Worm (Caenorhabditis elegans): ENCODE results near the gene vps-18.

The vps-18 gene

DNA sequence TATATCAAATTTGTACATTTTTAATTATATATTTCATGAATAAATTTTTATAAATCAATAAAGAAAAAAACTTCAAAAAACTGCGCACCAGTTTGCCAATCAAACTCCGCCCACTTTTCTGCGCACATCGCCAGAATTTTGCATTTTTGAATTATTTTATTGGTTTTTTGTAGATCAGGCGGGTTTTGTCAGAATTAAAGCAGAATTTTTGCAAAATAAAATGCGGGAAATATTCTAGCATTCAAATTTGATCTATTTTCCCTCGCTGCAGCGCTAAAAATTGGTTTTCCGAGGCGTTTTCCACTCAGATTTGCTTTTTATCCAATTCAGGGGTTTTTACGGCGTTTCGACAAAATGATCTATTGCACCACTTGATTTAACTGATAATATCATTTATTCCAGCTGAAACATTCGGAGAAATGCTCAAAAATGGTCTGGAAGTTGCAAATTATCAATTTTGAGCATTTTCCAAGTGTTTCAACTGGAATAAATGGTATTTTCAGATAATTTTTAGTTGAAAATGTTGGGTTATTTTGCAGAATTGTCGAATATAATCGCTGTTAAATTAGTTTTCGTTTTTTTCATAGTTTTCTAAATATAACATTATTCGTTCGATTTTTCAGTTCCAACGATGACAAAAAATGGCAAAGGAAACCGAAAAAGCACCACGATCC, 10.2 kb downstream of the vps-18 start, which contains the start of gene W06B4.1:
TSS of gene W06B4.1 (plus strand) at position 624 of the 674 bp plus-strand sequence.
- TF ChIP-seq cog-1 (tag; optimal IDR thresholded peaks at IDR 0.05) (no peak), ztf-29 (GFP tag; IDR thresholded peaks at IDR 0.05) (no peak), tab-1 (GFP tag; IDR thresholded peaks at IDR 0.05) (no peak), med-1 (GFP tag; optimal IDR thresholded peaks at IDR 0.05; ENCODE audit: insufficient read depth) (no peak), flt-1 (GFP tag; IDR thresholded peaks at IDR 0.05) (no peak), ztf-23 (GFP tag; IDR thresholded peaks at IDR 0.05) (no peak), ref-1 (GFP tag; conservative IDR thresholded peaks at IDR 0.05) (no peak), T22C8.4 (GFP tag; IDR thresholded peaks at IDR 0.05) (no peak), klf-2 (GFP tag; conservative IDR thresholded peaks at IDR 0.05) (no peak)

ce11 chrII:4474005-4474655, 13.2 kb downstream of the vps-18 start:
- TF ChIP-seq ztf-29 (GFP tag; IDR thresholded peaks at IDR 0.05) (no peak), cog-1 (tag; optimal IDR thresholded peaks at IDR 0.05) (no peak)

- no peak for TF ChIP-seq flt-1 (GFP tag; IDR thresholded peaks at IDR 0.05)
- no peak for TF ChIP-seq ref-1 (GFP tag; conservative IDR thresholded peaks at IDR 0.05)
- no peak for TF ChIP-seq T22C8.4 (GFP tag; IDR thresholded peaks at IDR 0.05)
- no peak for TF ChIP-seq tab-1 (GFP tag; IDR thresholded peaks at IDR 0.05)
- no peak for TF ChIP-seq cog-1 (tag; optimal IDR thresholded peaks at IDR 0.05)
- TF ChIP-seq med-1 (GFP tag; optimal IDR thresholded peaks at IDR 0.05; ENCODE audit: insufficient read depth) = no peak
- no peak for TF ChIP-seq klf-2 (GFP tag; conservative IDR thresholded peaks at IDR 0.05)
- TF ChIP-seq ztf-23 (GFP tag; IDR thresholded peaks at IDR 0.05) = no peak
- TF ChIP-seq ztf-29 (GFP tag; IDR thresholded peaks at IDR 0.05) = no peak
Observed at ce11 chrII:4478303-4478702, 17.4 kb downstream of the vps-18 start, which contains the start of gene T05C1.1. TSS of gene T05C1.1 (plus strand) at chrII:4478603.

ce11 chrII:4482021-4482420, 21.1 kb downstream of the vps-18 start, which contains the start of gene T05C1.2:
TSS of gene T05C1.2 (minus strand) at chrII:4482121.
- TF ChIP-seq T22C8.4 (GFP tag; IDR thresholded peaks at IDR 0.05) (no peak), med-1 (GFP tag; optimal IDR thresholded peaks at IDR 0.05; ENCODE audit: insufficient read depth) (no peak), klf-2 (GFP tag; conservative IDR thresholded peaks at IDR 0.05) (no peak), ref-1 (GFP tag; conservative IDR thresholded peaks at IDR 0.05) (no peak), tab-1 (GFP tag; IDR thresholded peaks at IDR 0.05) (no peak), ztf-29 (GFP tag; IDR thresholded peaks at IDR 0.05) (no peak), flt-1 (GFP tag; IDR thresholded peaks at IDR 0.05) (no peak), cog-1 (tag; optimal IDR thresholded peaks at IDR 0.05) (no peak), ztf-23 (GFP tag; IDR thresholded peaks at IDR 0.05) (no peak)

DNA sequence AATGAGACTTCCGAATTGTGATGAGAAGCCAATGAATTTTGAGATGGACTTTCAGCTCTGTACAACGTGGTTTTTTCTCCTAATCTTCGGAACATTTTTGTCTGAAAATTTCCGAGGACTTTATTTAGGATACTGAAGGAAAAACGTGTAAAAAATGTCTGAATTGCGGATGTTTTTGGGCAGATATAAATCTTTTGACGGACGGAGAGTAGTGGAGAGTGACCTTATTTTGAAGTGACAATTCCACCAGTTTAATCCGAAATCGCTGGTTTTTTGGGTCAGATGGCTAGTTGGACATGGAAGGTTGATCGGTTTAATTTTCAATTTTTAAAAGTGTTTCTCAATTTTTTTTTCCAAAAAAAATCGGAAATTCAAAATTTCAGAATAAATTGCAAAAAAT, 28.4 kb downstream of the vps-18 start, which contains the start of gene T05C1.3:
TSS of gene T05C1.3 (minus strand) at position 101 of the 400 bp plus-strand sequence.
- TF ChIP-seq flt-1 (GFP tag; IDR thresholded peaks at IDR 0.05) (no peak), cog-1 (tag; optimal IDR thresholded peaks at IDR 0.05) (no peak), tab-1 (GFP tag; IDR thresholded peaks at IDR 0.05) (no peak), ztf-23 (GFP tag; IDR thresholded peaks at IDR 0.05) (no peak), ztf-29 (GFP tag; IDR thresholded peaks at IDR 0.05) (no peak), klf-2 (GFP tag; conservative IDR thresholded peaks at IDR 0.05) (no peak)

DNA sequence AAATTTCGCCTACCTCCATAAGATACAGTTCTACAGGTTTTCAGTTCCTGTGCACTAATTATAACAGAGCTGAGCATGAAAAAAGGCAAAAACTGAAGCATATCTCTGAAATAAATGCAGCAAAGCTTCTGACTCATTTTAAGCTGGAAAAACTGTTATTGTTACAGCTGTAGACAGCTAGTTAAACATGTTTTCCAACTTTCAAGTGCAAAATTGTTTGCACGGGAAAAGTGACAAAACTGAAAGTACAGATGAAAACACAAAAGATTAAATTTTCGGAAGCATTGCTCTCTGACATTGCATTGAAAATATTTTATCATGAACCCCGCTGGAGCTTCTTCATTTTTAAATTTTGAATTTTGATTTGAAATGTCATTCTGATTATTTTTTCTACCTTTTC, 29.8 kb downstream of the vps-18 start, which contains the start of gene T05C1.5:
TSS of gene T05C1.5 (minus strand) at position 101 of the 400 bp plus-strand sequence.
- TF ChIP-seq tab-1 (GFP tag; IDR thresholded peaks at IDR 0.05) (no peak), T22C8.4 (GFP tag; IDR thresholded peaks at IDR 0.05) (no peak), klf-2 (GFP tag; conservative IDR thresholded peaks at IDR 0.05) (no peak), ztf-23 (GFP tag; IDR thresholded peaks at IDR 0.05) (no peak), ztf-29 (GFP tag; IDR thresholded peaks at IDR 0.05) (no peak), cog-1 (tag; optimal IDR thresholded peaks at IDR 0.05) (no peak), ref-1 (GFP tag; conservative IDR thresholded peaks at IDR 0.05) (no peak), flt-1 (GFP tag; IDR thresholded peaks at IDR 0.05) (no peak), med-1 (GFP tag; optimal IDR thresholded peaks at IDR 0.05; ENCODE audit: insufficient read depth) (no peak)

DNA sequence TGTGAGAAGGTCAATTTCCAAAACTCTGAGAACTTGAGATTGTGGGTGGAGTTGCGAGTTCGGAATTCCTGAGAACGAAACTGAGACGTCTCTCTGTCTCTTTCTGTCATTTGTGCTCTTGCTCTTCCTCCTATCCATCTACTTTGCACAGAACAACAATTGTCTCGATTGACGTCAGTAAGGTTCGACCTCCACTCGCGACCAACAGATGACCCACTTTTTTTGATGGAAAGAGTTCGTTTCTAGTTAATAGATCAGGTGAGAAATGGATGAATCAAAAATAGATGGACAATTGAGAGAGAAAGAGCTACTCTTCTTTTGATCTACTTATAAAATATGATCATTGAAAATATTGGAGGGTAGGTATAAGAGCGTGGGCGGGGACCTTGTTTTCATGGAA, 33.6 kb downstream of the vps-18 start:
- no peak for TF ChIP-seq flt-1 (GFP tag; IDR thresholded peaks at IDR 0.05)
- TF ChIP-seq med-1 (GFP tag; optimal IDR thresholded peaks at IDR 0.05; ENCODE audit: insufficient read depth) = no peak
- no peak for TF ChIP-seq cog-1 (tag; optimal IDR thresholded peaks at IDR 0.05)
- TF ChIP-seq ztf-29 (GFP tag; IDR thresholded peaks at IDR 0.05) = no peak
- no peak for TF ChIP-seq klf-2 (GFP tag; conservative IDR thresholded peaks at IDR 0.05)

- TF ChIP-seq ztf-23 (GFP tag; IDR thresholded peaks at IDR 0.05) (no peak), ztf-29 (GFP tag; IDR thresholded peaks at IDR 0.05) (no peak), med-1 (GFP tag; optimal IDR thresholded peaks at IDR 0.05; ENCODE audit: insufficient read depth) (no peak), klf-2 (GFP tag; conservative IDR thresholded peaks at IDR 0.05) (no peak), T22C8.4 (GFP tag; IDR thresholded peaks at IDR 0.05) (no peak), tab-1 (GFP tag; IDR thresholded peaks at IDR 0.05) (no peak), cog-1 (tag; optimal IDR thresholded peaks at IDR 0.05) (no peak), flt-1 (GFP tag; IDR thresholded peaks at IDR 0.05) (no peak), ref-1 (GFP tag; conservative IDR thresholded peaks at IDR 0.05) (no peak)
Observed at ce11 chrII:4495844-4496243, 34.9 kb downstream of the vps-18 start.

- TF ChIP-seq ztf-29 (GFP tag; IDR thresholded peaks at IDR 0.05) (no peak), ref-1 (GFP tag; conservative IDR thresholded peaks at IDR 0.05) (no peak), klf-2 (GFP tag; conservative IDR thresholded peaks at IDR 0.05) (no peak), med-1 (GFP tag; optimal IDR thresholded peaks at IDR 0.05; ENCODE audit: insufficient read depth) (no peak), T22C8.4 (GFP tag; IDR thresholded peaks at IDR 0.05) (no peak), flt-1 (GFP tag; IDR thresholded peaks at IDR 0.05) (no peak), ztf-23 (GFP tag; IDR thresholded peaks at IDR 0.05) (no peak), tab-1 (GFP tag; IDR thresholded peaks at IDR 0.05) (no peak), cog-1 (tag; optimal IDR thresholded peaks at IDR 0.05) (no peak)
Observed at ce11 chrII:4505097-4505626, 44.2 kb downstream of the vps-18 start, which contains the start of gene camt-1. TSS of gene camt-1 (minus strand) at chrII:4505147.
